Fruit fly (Drosophila melanogaster) whole organism, embryonic: Measurements from ENCODE around the gene Dpm3.
A peak's percentile ranks its signal among the peaks of the same experiment; 100 is the strongest.

Experiments
- ATbp ChIP-seq: fragments of 200-800 bp; sonication (Bioruptor generic); optimal IDR thresholded peaks from 2 replicates; lab custom pipeline; 2017; ENCODE audit warnings: missing biosample characterization, mild to moderate bottlenecking, missing genetic modification characterization, missing genetic modification reagents
- Atf6 ChIP-seq: fragments of 200-800 bp; sonication (Bioruptor generic); IDR thresholded peaks from 2 replicates; pipeline ENCODE4 v1.3.6; 2022; ENCODE audit warnings: missing biosample characterization, missing genetic modification characterization
- Bdp1 ChIP-seq: fragments of 200-800 bp; sonication (Bioruptor generic); optimal IDR thresholded peaks from 3 replicates; lab custom pipeline; 2016; ENCODE audit warnings: missing biosample characterization, missing genetic modification characterization
- Blimp-1 ChIP-seq: fragments of 200-800 bp; sonication (Bioruptor generic); optimal IDR thresholded peaks from 3 replicates; lab custom pipeline; 2018; ENCODE audit warnings: missing biosample characterization, missing genetic modification characterization, mild to moderate bottlenecking, moderate library complexity, missing genetic modification reagents
- Bteb2 ChIP-seq: fragments of 200-800 bp; sonication (Bioruptor generic); optimal IDR thresholded peaks from 2 replicates; lab custom pipeline; 2016; ENCODE audit warnings: missing biosample characterization, missing genetic modification characterization
- CG10147 ChIP-seq: fragments of 200-800 bp; sonication (Bioruptor generic); optimal IDR thresholded peaks from 2 replicates; lab custom pipeline; 2019; ENCODE audit warnings: missing biosample characterization, mild to moderate bottlenecking, missing genetic modification characterization, moderate library complexity
- CG10959 ChIP-seq: fragments of 200-800 bp; sonication (Bioruptor generic); IDR thresholded peaks from 2 replicates; pipeline ENCODE4 v1.3.6; 2022; ENCODE audit warnings: missing biosample characterization, missing genetic modification characterization
- CG11247 ChIP-seq: fragments of 200-800 bp; sonication (Bioruptor generic); IDR thresholded peaks from 2 replicates; pipeline ENCODE4 v1.3.6; 2022; ENCODE audit warnings: missing biosample characterization, missing genetic modification characterization
- CG12071 ChIP-seq: fragments of 200-800 bp; sonication (Bioruptor generic); optimal IDR thresholded peaks from 3 replicates; lab custom pipeline; 2018; ENCODE audit warnings: missing biosample characterization, mild to moderate bottlenecking, missing genetic modification characterization
- CG12659 ChIP-seq: fragments of 200-800 bp; sonication (Bioruptor generic); optimal IDR thresholded peaks from 3 replicates; lab custom pipeline; 2017; ENCODE audit warnings: mild to moderate bottlenecking, missing biosample characterization, missing genetic modification reagents, missing genetic modification characterization
- CG13775 ChIP-seq: fragments of 200-800 bp; sonication (Bioruptor generic); optimal IDR thresholded peaks from 3 replicates; lab custom pipeline; 2017; ENCODE audit warnings: missing biosample characterization, mild to moderate bottlenecking, missing genetic modification characterization
- CG13894 ChIP-seq: fragments of 200-800 bp; sonication (Bioruptor generic); optimal IDR thresholded peaks from 3 replicates; lab custom pipeline; 2018; ENCODE audit warnings: missing biosample characterization, mild to moderate bottlenecking, missing genetic modification characterization, moderate library complexity
- CG16813 ChIP-seq: fragments of 200-800 bp; sonication (Bioruptor generic); IDR thresholded peaks from 3 replicates; pipeline ENCODE4 v1.3.6; 2022; ENCODE audit warnings: missing biosample characterization, missing genetic modification characterization; ENCODE audit not compliant: partially characterized antibody
- CG17568 ChIP-seq: fragments of 200-800 bp; sonication (Bioruptor generic); optimal IDR thresholded peaks from 2 replicates; lab custom pipeline; 2018; ENCODE audit warnings: missing biosample characterization, mild to moderate bottlenecking, missing genetic modification characterization, moderate library complexity
- CG18619 ChIP-seq: fragments of 200-800 bp; sonication (Bioruptor generic); optimal IDR thresholded peaks from 3 replicates; lab custom pipeline; 2017; ENCODE audit warnings: missing biosample characterization, mild to moderate bottlenecking, missing genetic modification characterization
- CG2120 ChIP-seq: fragments of 200-800 bp; sonication (Bioruptor generic); optimal IDR thresholded peaks from 3 replicates; lab custom pipeline; 2016; ENCODE audit warnings: missing biosample characterization, missing genetic modification characterization
- CG42726 ChIP-seq: fragments of 200-800 bp; sonication (Bioruptor generic); IDR thresholded peaks from 2 replicates; pipeline ENCODE4 v1.3.6; 2022; ENCODE audit warnings: missing biosample characterization, missing genetic modification characterization; ENCODE audit not compliant: partially characterized antibody
- CG8388 ChIP-seq: fragments of 200-800 bp; sonication (Bioruptor generic); optimal IDR thresholded peaks from 2 replicates; lab custom pipeline; 2019; ENCODE audit warnings: missing biosample characterization, mild to moderate bottlenecking, missing genetic modification characterization, moderate library complexity
- CG8765 ChIP-seq: fragments of 200-800 bp; sonication (Bioruptor generic); IDR thresholded peaks from 2 replicates; pipeline ENCODE4 v1.3.6; 2022; ENCODE audit warnings: missing biosample characterization, missing genetic modification characterization
- Camta ChIP-seq: fragments of 200-800 bp; sonication (Bioruptor generic); optimal IDR thresholded peaks from 2 replicates; lab custom pipeline; 2016; ENCODE audit warnings: missing biosample characterization, missing genetic modification characterization
- Dip3 ChIP-seq: fragments of 200-800 bp; sonication (Bioruptor generic); optimal IDR thresholded peaks from 3 replicates; lab custom pipeline; 2016; ENCODE audit warnings: missing biosample characterization, missing genetic modification characterization
- Doc3 ChIP-seq: fragments of 200-800 bp; sonication (Bioruptor generic); IDR thresholded peaks from 3 replicates; pipeline ENCODE4 v1.3.6; 2022; ENCODE audit warnings: missing biosample characterization, missing genetic modification characterization; ENCODE audit not compliant: partially characterized antibody
- Eip74EF ChIP-seq, 2 experiments: fragments of 200-800 bp in 1 of 2; fragments of >200 bp in 1 of 2; sonication (Bioruptor generic) in 1 of 2; optimal IDR thresholded peaks; 2 replicates each; lab custom pipeline; 2017 to 2019; ENCODE audit warnings: missing biosample characterization in 2 of 2, missing genetic modification characterization in 2 of 2, mild to moderate bottlenecking in 1 of 2, moderate library complexity in 1 of 2
- Elba2 ChIP-seq: fragments of 200-800 bp; sonication (Bioruptor generic); optimal IDR thresholded peaks from 3 replicates; lab custom pipeline; 2016; ENCODE audit warnings: missing biosample characterization, missing genetic modification characterization
- Hr78 ChIP-seq, 2 experiments: fragments of 200-800 bp in 1 of 2; fragments of >200 bp in 1 of 2; sonication (Bioruptor generic) in 1 of 2; optimal IDR thresholded peaks; 2 replicates each; lab custom pipeline; 2017 to 2019; ENCODE audit warnings: missing biosample characterization in 2 of 2, missing genetic modification characterization in 2 of 2, mild to moderate bottlenecking in 1 of 2, moderate library complexity in 1 of 2
- Lhr ChIP-seq: fragments of 200-800 bp; sonication (Bioruptor generic); optimal IDR thresholded peaks from 3 replicates; lab custom pipeline; 2017; ENCODE audit warnings: mild to moderate bottlenecking, missing biosample characterization, missing genetic modification reagents, missing genetic modification characterization
- Mrtf ChIP-seq: fragments of 200-800 bp; sonication (Bioruptor generic); IDR thresholded peaks from 3 replicates; pipeline ENCODE4 v1.3.6; 2022; ENCODE audit warnings: missing biosample characterization, missing genetic modification characterization
- NK7.1 ChIP-seq: fragments of 200-800 bp; sonication (Bioruptor generic); optimal IDR thresholded peaks from 3 replicates; lab custom pipeline; 2016; ENCODE audit warnings: missing biosample characterization, missing genetic modification characterization
- Oli ChIP-seq: fragments of 200-800 bp; sonication (Bioruptor generic); optimal IDR thresholded peaks from 2 replicates; lab custom pipeline; 2018; ENCODE audit warnings: missing biosample characterization, mild to moderate bottlenecking, missing genetic modification characterization, moderate library complexity
- Xrp1 ChIP-seq: fragments of 200-800 bp; sonication (Bioruptor generic); IDR thresholded peaks from 2 replicates; pipeline ENCODE4 v1.3.6; 2022; ENCODE audit warnings: missing biosample characterization, missing genetic modification characterization
- chinmo ChIP-seq: fragments of 200-800 bp; sonication (Bioruptor generic); IDR thresholded peaks from 4 replicates; pipeline ENCODE4 v1.3.6; 2022; ENCODE audit warnings: missing biosample characterization, missing genetic modification characterization; ENCODE audit not compliant: partially characterized antibody
- dmrt99B ChIP-seq: fragments of 200-800 bp; sonication (Bioruptor generic); optimal IDR thresholded peaks from 2 replicates; lab custom pipeline; 2018; ENCODE audit warnings: missing biosample characterization, mild to moderate bottlenecking, missing genetic modification characterization, moderate library complexity
- ham ChIP-seq: fragments of 200-800 bp; sonication (Bioruptor generic); IDR thresholded peaks from 2 replicates; pipeline ENCODE4 v1.3.6; 2022; ENCODE audit warnings: missing biosample characterization, missing genetic modification characterization
- inv ChIP-seq: fragments of 200-800 bp; sonication (Bioruptor generic); IDR thresholded peaks from 2 replicates; pipeline ENCODE4 v1.3.6; 2022; ENCODE audit warnings: missing biosample characterization, missing genetic modification characterization; ENCODE audit not compliant: partially characterized antibody
- lola ChIP-seq, 3 experiments: fragments of >200 bp in 2 of 3; fragments of 200-800 bp in 1 of 3; sonication (Bioruptor generic) in 1 of 3; optimal IDR thresholded peaks; 2 replicates each; lab custom pipeline; 2017 to 2019; ENCODE audit warnings: missing biosample characterization in 3 of 3, missing genetic modification characterization in 3 of 3, mild to moderate bottlenecking in 1 of 3, moderate library complexity in 1 of 3
- lov ChIP-seq, 2 experiments: fragments of 200-800 bp in 1 of 2; fragments of >200 bp in 1 of 2; sonication (Bioruptor generic) in 1 of 2; IDR thresholded peaks in 1 of 2; optimal IDR thresholded peaks in 1 of 2; 2 replicates in 1 of 2; 3 replicates in 1 of 2; pipeline versions ENCODE4 v1.3.6 to Lab custom; 2017 to 2022; ENCODE audit warnings: missing biosample characterization in 1 of 2, missing genetic modification characterization in 1 of 2
- onecut ChIP-seq: fragments of 200-800 bp; sonication (Bioruptor generic); IDR thresholded peaks from 2 replicates; pipeline ENCODE4 v1.3.6; 2022; ENCODE audit warnings: missing biosample characterization, missing genetic modification characterization
- sc ChIP-seq, 3 experiments: fragments of >200 bp in 2 of 3; fragments of 200-800 bp in 1 of 3; sonication (Bioruptor generic) in 1 of 3; optimal IDR thresholded peaks; 2 replicates in 2 of 3; 3 replicates in 1 of 3; lab custom pipeline; 2017; ENCODE audit warnings: mild to moderate bottlenecking in 1 of 3, missing biosample characterization in 1 of 3, missing genetic modification characterization in 1 of 3, missing genetic modification reagents in 1 of 3
- schlank ChIP-seq: fragments of 200-800 bp; sonication (Bioruptor generic); optimal IDR thresholded peaks from 2 replicates; lab custom pipeline; 2018; ENCODE audit warnings: missing biosample characterization, mild to moderate bottlenecking, missing genetic modification characterization
- tgo ChIP-seq: fragments of 200-800 bp; sonication (Bioruptor generic); IDR thresholded peaks from 3 replicates; pipeline ENCODE4 v1.3.6; 2022; ENCODE audit warnings: missing biosample characterization, missing genetic modification characterization
- tup ChIP-seq: fragments of 200-800 bp; sonication (Bioruptor generic); optimal IDR thresholded peaks from 2 replicates; lab custom pipeline; 2016; ENCODE audit warnings: missing biosample characterization, mild to moderate bottlenecking, missing genetic modification characterization, moderate library complexity
- usp ChIP-seq: fragments of >200 bp; optimal IDR thresholded peaks from 2 replicates; lab custom pipeline; 2017; ENCODE audit warnings: missing biosample characterization, missing genetic modification characterization
- wdn ChIP-seq: fragments of 200-800 bp; sonication (Bioruptor generic); IDR thresholded peaks from 2 replicates; pipeline ENCODE4 v1.3.6; 2022; ENCODE audit warnings: missing biosample characterization, missing genetic modification characterization
- yki ChIP-seq: fragments of >200 bp; optimal IDR thresholded peaks from 3 replicates; lab custom pipeline; 2018
- zf30C ChIP-seq: fragments of 200-800 bp; sonication (Bioruptor generic); optimal IDR thresholded peaks from 3 replicates; lab custom pipeline; 2018; ENCODE audit warnings: missing biosample characterization, mild to moderate bottlenecking, missing genetic modification characterization

Gene Dpm3

DNA sequence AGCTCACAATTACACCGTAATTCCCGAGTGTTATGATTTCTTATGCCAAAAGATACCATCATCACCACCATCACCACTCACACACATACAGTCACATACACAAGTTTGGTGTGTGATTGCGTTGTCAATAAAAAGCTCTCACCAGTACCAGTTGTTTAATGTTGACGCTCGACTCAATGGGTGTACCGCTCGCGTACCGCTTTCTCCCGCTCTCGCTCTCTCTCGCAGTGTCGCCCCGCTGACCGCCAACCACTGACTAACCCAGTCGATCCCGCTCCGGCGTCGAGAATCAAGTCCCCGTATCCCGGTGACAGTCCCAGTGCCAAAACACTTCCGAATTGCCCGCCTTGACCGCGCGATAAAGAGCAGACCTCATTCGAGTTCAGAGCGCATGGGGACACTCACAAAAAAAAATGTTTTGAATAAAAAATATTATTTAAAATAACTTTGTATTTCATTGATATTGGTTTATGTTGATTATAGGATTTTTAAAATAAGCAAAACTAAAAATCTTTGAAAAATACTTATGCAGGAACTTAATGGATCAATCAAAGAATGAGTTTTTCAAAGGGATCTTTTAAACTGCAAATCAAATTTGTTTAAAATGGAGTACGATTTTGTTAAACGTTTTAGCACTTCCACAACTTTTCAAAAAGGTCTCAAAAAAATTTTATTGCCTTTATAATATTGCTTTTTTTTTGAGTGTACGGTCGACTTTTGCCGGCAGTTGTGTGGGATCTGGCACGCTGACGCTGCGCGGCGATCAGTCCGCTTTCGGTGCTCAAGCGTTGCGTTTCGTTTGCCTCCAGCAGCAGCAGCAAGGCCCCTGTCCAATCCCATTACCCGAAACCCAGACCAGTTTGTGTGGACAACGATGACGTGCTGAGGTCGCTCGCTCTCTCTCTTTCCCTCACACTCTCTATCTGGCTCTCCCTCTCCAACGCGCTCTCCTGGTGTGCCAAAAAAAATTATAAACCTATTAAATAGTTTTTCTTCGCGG is 38.4 kb downstream of the Dpm3 start, which contains the start of gene Dic1 (continued):
- TF ChIP-seq Blimp-1 (GFP tag; lab: Kevin White, UChicago) (peak; percentile 98), Mrtf (GFP tag; lab: Robert Waterston, UW) (peak; percentile 90), CG10959 (GFP tag; lab: Robert Waterston, UW) (peak; percentile 79), wdn (GFP tag; lab: Robert Waterston, UW) (peak; percentile 82), Xrp1 (peak; percentile 93), Oli (peak; percentile 98), tup (peak; percentile 75), onecut (GFP tag; lab: Robert Waterston, UW) (peak; percentile 88), CG8388 (GFP tag; lab: Kevin White, UChicago) (peak; percentile 96), Doc3 (GFP tag; lab: Robert Waterston, UW) (no peak), Bdp1 (peak; percentile 85), dmrt99B (tag; lab: Kevin White, UChicago) (peak; percentile 98), inv (GFP tag; lab: Robert Waterston, UW) (no peak; the same call in 1 of the 2 replicates), CG13894 (peak; percentile 94), tgo (GFP tag; lab: Robert Waterston, UW) (peak; percentile 92), CG2120 (GFP tag; lab: Kevin White, UChicago) (peak; percentile 97), Atf6 (peak; percentile 95), Bteb2 (GFP tag; lab: Kevin White, UChicago) (peak; percentile 93), lola (GFP tag; optimal IDR thresholded peaks at IDR 0.05; lab: Kevin White, UChicago) (peak in 1 of 3 experiments; percentile 97), schlank (peak; percentile 91), CG8765 (peak; percentile 61; the same call in 1 of the 2 replicates), CG10147 (peak; percentile 98), usp (no peak), chinmo (GFP tag; lab: Robert Waterston, UW) (peak; percentile 90; the same call in 3 of the 4 replicates), yki (lab: Kevin White, UChicago) (peak; percentile 45), Camta (GFP tag; lab: Kevin White, UChicago) (peak; percentile 95), Dip3 (GFP tag; lab: Kevin White, UChicago) (peak; percentile 92), Lhr (GFP tag; lab: Kevin White, UChicago) (peak; percentile 79), CG17568 (GFP tag; lab: Kevin White, UChicago) (peak; percentile 84), CG12659 (GFP tag; lab: Kevin White, UChicago) (peak; percentile 99), CG16813 (no peak), ham (GFP tag; lab: Robert Waterston, UW) (peak; percentile 64; the same call in 1 of the 2 replicates), CG12071 (peak; percentile 89), ATbp (GFP tag; lab: Kevin White, UChicago) (peak; percentile 96), CG13775 (GFP tag; lab: Kevin White, UChicago) (peak; percentile 98), zf30C (GFP tag; lab: Kevin White, UChicago) (peak; percentile 90), Eip74EF (GFP tag; optimal IDR thresholded peaks at IDR 0.05; lab: Kevin White, UChicago) (peak in 1 of 2 experiments; percentile 96), lov (optimal IDR thresholded peaks at IDR 0.05; lab: Kevin White, UChicago) (no peak), lov (GFP tag; IDR thresholded peaks at IDR 0.05; lab: Robert Waterston, UW) (peak; percentile 81), NK7.1 (GFP tag; lab: Kevin White, UChicago) (peak; percentile 79), CG18619 (GFP tag; lab: Kevin White, UChicago) (peak; percentile 98), Elba2 (GFP tag; lab: Kevin White, UChicago) (peak; percentile 49), CG11247 (GFP tag; lab: Robert Waterston, UW) (peak; percentile 85), Hr78 (GFP tag; optimal IDR thresholded peaks at IDR 0.05; lab: Kevin White, UChicago) (peak in 1 of 2 experiments; percentile 99), CG42726 (GFP tag; lab: Robert Waterston, UW) (peak; percentile 51; the same call in 1 of the 2 replicates), sc (optimal IDR thresholded peaks at IDR 0.05; lab: Kevin White, UChicago) (no peak), sc (GFP tag; optimal IDR thresholded peaks at IDR 0.05; lab: Kevin White, UChicago) (peak; percentile 96)
